Worm (Caenorhabditis elegans) whole organism, L2 larva: ENCODE data around the gene R10E11.6.

Experiments used
- C34F6.9 ChIP-seq: fragments of 150-350 bp; optimal IDR thresholded peaks from 2 replicates; lab custom pipeline; 2014; ENCODE audit warnings: missing biosample characterization, missing genetic modification characterization
- F13H6.1 ChIP-seq: sonication (generic microtip); optimal IDR thresholded peaks from 2 replicates; lab custom pipeline; 2016; ENCODE audit warnings: missing genetic modification characterization, missing compliant biosample characterization
- R02D3.7 ChIP-seq: fragments of 150-350 bp; optimal IDR thresholded peaks from 2 replicates; lab custom pipeline; 2014; ENCODE audit warnings: missing biosample characterization, missing genetic modification characterization
- Y55F3AM.14 ChIP-seq: fragments of 200-800 bp; sonication (Bioruptor generic); optimal IDR thresholded peaks from 2 replicates; lab custom pipeline; 2018; ENCODE audit warnings: mild to moderate bottlenecking, missing genetic modification characterization, missing compliant biosample characterization
- ZK546.5 ChIP-seq: sonication (generic microtip); optimal IDR thresholded peaks from 2 replicates; lab custom pipeline; 2017; ENCODE audit warnings: missing biosample characterization, missing genetic modification characterization
- alr-1 ChIP-seq: fragments of 150-350 bp; optimal IDR thresholded peaks from 2 replicates; lab custom pipeline; 2014; ENCODE audit warnings: missing biosample characterization, missing genetic modification characterization
- aly-2 ChIP-seq: fragments of 150-350 bp; optimal IDR thresholded peaks from 2 replicates; lab custom pipeline; 2014; ENCODE audit warnings: missing biosample characterization, missing genetic modification characterization
- ama-1 ChIP-seq: fragments of 150-350 bp; optimal IDR thresholded peaks from 2 replicates; lab custom pipeline; 2018; ENCODE audit warnings: inconsistent platforms
- blmp-1 ChIP-seq: sonication (generic microtip); optimal IDR thresholded peaks from 2 replicates; lab custom pipeline; 2017; ENCODE audit warnings: missing genetic modification characterization, mild to moderate bottlenecking, missing compliant biosample characterization, antibody characterized with exemption, moderate library complexity; ENCODE audit not compliant: insufficient read depth
- ceh-16 ChIP-seq: fragments of 150-350 bp; optimal IDR thresholded peaks from 2 replicates; lab custom pipeline; 2014; ENCODE audit warnings: missing biosample characterization, missing genetic modification characterization
- ceh-82 ChIP-seq: fragments of 150-350 bp; optimal IDR thresholded peaks from 2 replicates; lab custom pipeline; 2014; ENCODE audit warnings: missing biosample characterization, missing genetic modification characterization
- crh-2 ChIP-seq: sonication (generic microtip); optimal IDR thresholded peaks from 2 replicates; lab custom pipeline; 2017; ENCODE audit warnings: missing biosample characterization, missing genetic modification characterization
- egl-27 ChIP-seq: sonication (generic microtip); optimal IDR thresholded peaks from 3 replicates; lab custom pipeline; 2017; ENCODE audit warnings: missing biosample characterization, missing genetic modification reagents, missing genetic modification characterization
- elt-1 ChIP-seq: fragments of 150-350 bp; optimal IDR thresholded peaks from 2 replicates; lab custom pipeline; 2014; ENCODE audit warnings: missing biosample characterization, missing genetic modification characterization
- elt-3 ChIP-seq: sonication (generic microtip); optimal IDR thresholded peaks from 2 replicates; lab custom pipeline; 2017; ENCODE audit warnings: missing biosample characterization, missing genetic modification characterization
- fos-1 ChIP-seq: fragments of 150-350 bp; optimal IDR thresholded peaks from 2 replicates; lab custom pipeline; 2014; ENCODE audit warnings: missing biosample characterization, missing genetic modification characterization
- gmeb-1 ChIP-seq: fragments of 150-350 bp; optimal IDR thresholded peaks from 2 replicates; lab custom pipeline; 2014; ENCODE audit warnings: missing biosample characterization, missing genetic modification characterization
- lin-11 ChIP-seq: fragments of 150-350 bp; sonication (generic microtip); optimal IDR thresholded peaks from 2 replicates; lab custom pipeline; 2014; ENCODE audit warnings: missing biosample characterization, missing genetic modification characterization, inconsistent platforms, mixed read lengths
- lin-13 ChIP-seq: fragments of 150-350 bp; optimal IDR thresholded peaks from 2 replicates; lab custom pipeline; 2014; ENCODE audit warnings: missing biosample characterization, missing genetic modification reagents, missing genetic modification characterization
- lin-39 ChIP-seq: fragments of 150-350 bp; optimal IDR thresholded peaks from 2 replicates; lab custom pipeline; 2014; ENCODE audit warnings: missing biosample characterization, missing genetic modification reagents, missing genetic modification characterization
- lsy-2 ChIP-seq, 2 experiments: fragments of 150-350 bp in 1 of 2; sonication (generic microtip) in 1 of 2; optimal IDR thresholded peaks; 2 replicates each; lab custom pipeline; 2014 to 2017; ENCODE audit warnings: missing biosample characterization in 2 of 2, missing genetic modification characterization in 2 of 2
- mab-5 ChIP-seq: fragments of 150-350 bp; optimal IDR thresholded peaks from 2 replicates; lab custom pipeline; 2014; ENCODE audit warnings: missing biosample characterization, missing genetic modification characterization
- mbf-1 ChIP-seq: sonication (generic microtip); optimal IDR thresholded peaks from 2 replicates; lab custom pipeline; 2017; ENCODE audit warnings: missing biosample characterization, missing genetic modification characterization
- mdl-1 ChIP-seq, 2 experiments: fragments of 150-350 bp in 1 of 2; sonication (generic microtip) in 1 of 2; optimal IDR thresholded peaks; 2 replicates each; lab custom pipeline; 2017; ENCODE audit warnings: missing biosample characterization in 2 of 2, missing genetic modification characterization in 2 of 2
- nhr-10 ChIP-seq: sonication (generic microtip); optimal IDR thresholded peaks from 2 replicates; lab custom pipeline; 2017; ENCODE audit warnings: missing biosample characterization, missing genetic modification characterization
- nhr-11 ChIP-seq: fragments of 150-350 bp; optimal IDR thresholded peaks from 2 replicates; lab custom pipeline; 2014; ENCODE audit warnings: missing biosample characterization, missing genetic modification characterization
- nhr-12 ChIP-seq: fragments of 150-350 bp; optimal IDR thresholded peaks from 2 replicates; lab custom pipeline; 2014; ENCODE audit warnings: missing biosample characterization, missing genetic modification characterization
- nhr-129 ChIP-seq: fragments of 150-350 bp; optimal IDR thresholded peaks from 2 replicates; lab custom pipeline; 2014; ENCODE audit warnings: missing biosample characterization, missing genetic modification characterization
- nhr-21 ChIP-seq: fragments of 150-350 bp; optimal IDR thresholded peaks from 2 replicates; lab custom pipeline; 2014; ENCODE audit warnings: missing biosample characterization, missing genetic modification characterization
- nhr-23 ChIP-seq: fragments of 150-350 bp; optimal IDR thresholded peaks from 2 replicates; lab custom pipeline; 2014; ENCODE audit warnings: missing biosample characterization, missing genetic modification reagents, missing genetic modification characterization
- nhr-237 ChIP-seq: fragments of 150-350 bp; optimal IDR thresholded peaks from 2 replicates; lab custom pipeline; 2014; ENCODE audit warnings: missing biosample characterization, missing genetic modification characterization
- nhr-25 ChIP-seq: fragments of 150-350 bp; sonication (generic microtip); optimal IDR thresholded peaks from 3 replicates; lab custom pipeline; 2014; ENCODE audit warnings: missing biosample characterization, missing genetic modification characterization
- nhr-77 ChIP-seq: fragments of 150-350 bp; optimal IDR thresholded peaks from 2 replicates; lab custom pipeline; 2014; ENCODE audit warnings: missing biosample characterization, missing genetic modification characterization
- peb-1 ChIP-seq: fragments of 150-350 bp; optimal IDR thresholded peaks from 2 replicates; lab custom pipeline; 2014; ENCODE audit warnings: missing biosample characterization, missing genetic modification characterization
- sem-4 ChIP-seq: fragments of 150-350 bp; optimal IDR thresholded peaks from 2 replicates; lab custom pipeline; 2014; ENCODE audit warnings: missing biosample characterization, missing genetic modification reagents, missing genetic modification characterization
- skn-1 ChIP-seq: sonication (generic microtip); optimal IDR thresholded peaks from 2 replicates; lab custom pipeline; 2017; ENCODE audit warnings: missing biosample characterization, missing genetic modification characterization
- sma-3 ChIP-seq: sonication (generic microtip); optimal IDR thresholded peaks from 2 replicates; lab custom pipeline; 2016; ENCODE audit warnings: missing genetic modification reagents, missing genetic modification characterization, missing compliant biosample characterization
- sma-9 ChIP-seq, 2 experiments: fragments of 150-350 bp in 1 of 2; sonication (generic microtip) in 1 of 2; optimal IDR thresholded peaks; 2 replicates each; lab custom pipeline; 2014 to 2016; ENCODE audit warnings: missing genetic modification characterization in 2 of 2, mild to moderate bottlenecking in 1 of 2, missing biosample characterization in 1 of 2, missing compliant biosample characterization in 1 of 2, missing genetic modification reagents in 1 of 2, moderate library complexity in 1 of 2
- snpc-4 ChIP-seq: fragments of 150-350 bp; optimal IDR thresholded peaks from 2 replicates; lab custom pipeline; 2014; ENCODE audit warnings: missing biosample characterization, missing genetic modification characterization
- unc-39 ChIP-seq: fragments of 150-350 bp; optimal IDR thresholded peaks from 2 replicates; lab custom pipeline; 2014; ENCODE audit warnings: missing biosample characterization, missing genetic modification characterization
- unc-55 ChIP-seq: fragments of 150-350 bp; sonication (generic microtip); optimal IDR thresholded peaks from 3 replicates; lab custom pipeline; 2014; ENCODE audit warnings: missing biosample characterization, missing genetic modification reagents, missing genetic modification characterization
- unc-62 ChIP-seq: fragments of 150-350 bp; optimal IDR thresholded peaks from 2 replicates; lab custom pipeline; 2014; ENCODE audit warnings: missing biosample characterization, missing genetic modification reagents, missing genetic modification characterization
- zag-1 ChIP-seq: fragments of 150-350 bp; optimal IDR thresholded peaks from 2 replicates; lab custom pipeline; 2014; ENCODE audit warnings: missing biosample characterization, missing genetic modification characterization
- ztf-1 ChIP-seq: fragments of 200-800 bp; sonication (Bioruptor generic); conservative IDR thresholded peaks from 2 replicates; pipeline ENCODE4 v1.3.6; 2022; ENCODE audit warnings: missing genetic modification characterization, missing compliant biosample characterization
- ztf-11 ChIP-seq: sonication (generic microtip); optimal IDR thresholded peaks from 2 replicates; lab custom pipeline; 2017; ENCODE audit warnings: missing biosample characterization, missing genetic modification characterization
- ztf-4 ChIP-seq: fragments of 150-350 bp; optimal IDR thresholded peaks from 2 replicates; lab custom pipeline; 2014; ENCODE audit warnings: missing biosample characterization, missing genetic modification characterization

The R10E11.6 gene

DNA sequence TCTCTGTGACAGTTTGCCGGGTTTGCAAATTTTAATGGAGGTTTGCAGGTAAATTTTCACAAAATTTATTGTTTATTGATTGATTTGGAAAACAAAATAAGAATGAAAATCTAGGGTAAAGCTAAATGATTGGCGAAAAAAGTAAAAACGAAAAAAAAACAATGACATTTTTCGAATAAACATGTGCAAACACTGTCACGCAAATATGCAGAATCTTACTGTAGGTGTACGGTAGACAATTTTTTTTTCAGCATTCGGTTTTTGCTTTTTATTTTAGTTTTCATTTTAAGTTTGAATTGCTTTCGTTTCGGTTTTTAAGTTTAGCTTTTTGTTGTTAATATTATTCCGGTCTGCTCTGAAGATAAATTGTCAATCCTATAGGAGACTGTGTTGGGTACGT lies 35.1 kb downstream of the R10E11.6 start:
- no peak for TF ChIP-seq skn-1 (tag; lab: Kevin White, UChicago)
- TF ChIP-seq mab-5 (tag; lab: Kevin White, UChicago): no peak
- no peak for TF ChIP-seq lin-13
- peak in 1 of 2 experiments; percentile 70 for TF ChIP-seq lsy-2 (tag; optimal IDR thresholded peaks at IDR 0.05; lab: Kevin White, UChicago)
- no peak for TF ChIP-seq nhr-12 (tag; lab: Kevin White, UChicago)
- TF ChIP-seq nhr-11 (tag; lab: Kevin White, UChicago): no peak
- no peak for TF ChIP-seq fos-1 (tag; lab: Kevin White, UChicago)
- no peak for TF ChIP-seq ztf-11 (tag; lab: Kevin White, UChicago)
- no peak for TF ChIP-seq nhr-129 (tag; lab: Kevin White, UChicago)

DNA sequence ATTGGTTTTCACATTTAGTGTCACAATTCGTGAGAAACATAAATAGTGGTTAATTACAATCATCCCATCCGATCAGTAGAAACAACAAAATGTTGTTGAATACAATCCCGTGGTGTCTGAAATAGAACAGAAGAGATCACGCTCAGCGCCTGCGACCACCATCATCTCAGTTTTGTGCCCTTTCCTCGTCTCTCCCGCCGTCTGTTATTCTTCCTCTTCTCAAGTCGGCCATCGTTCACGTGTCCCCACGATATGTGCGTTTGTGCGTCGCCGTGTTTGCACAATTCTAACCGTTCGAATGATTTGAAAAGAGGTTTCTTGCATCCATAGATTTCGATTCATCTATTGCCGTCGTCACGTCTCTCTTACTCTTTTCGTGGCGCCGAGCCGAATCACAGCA lies 36.0 kb downstream of the R10E11.6 start, which contains the start of gene panl-3:
Gene panl-3 (plus strand): TSS at position 294 of the 400 bp plus-strand sequence.
- TF ChIP-seq zag-1 (tag; lab: Kevin White, UChicago) (no peak), nhr-10 (tag; lab: Kevin White, UChicago) (no peak), fos-1 (tag; lab: Kevin White, UChicago) (peak; percentile 12), unc-55 (GFP tag; lab: Kevin White, UChicago) (peak; percentile 56), lin-11 (tag; lab: Kevin White, UChicago) (peak; percentile 41), nhr-237 (no peak), nhr-25 (tag; lab: Kevin White, UChicago) (peak; percentile 67), unc-39 (no peak), nhr-77 (tag; lab: Kevin White, UChicago) (no peak), alr-1 (tag; lab: Kevin White, UChicago) (no peak), snpc-4 (tag; lab: Kevin White, UChicago) (no peak), ztf-4 (peak; percentile 0), gmeb-1 (tag; lab: Kevin White, UChicago) (peak; percentile 65), lin-39 (tag; lab: Kevin White, UChicago) (no peak), ztf-11 (tag; lab: Kevin White, UChicago) (no peak), F13H6.1 (tag; lab: Kevin White, UChicago) (peak; percentile 55), nhr-23 (tag; lab: Kevin White, UChicago) (no peak), mdl-1 (tag; optimal IDR thresholded peaks at IDR 0.05; lab: Kevin White, UChicago) (peak in 1 of 2 experiments; percentile 79), C34F6.9 (tag; lab: Kevin White, UChicago) (peak; percentile 82), sem-4 (tag; lab: Kevin White, UChicago) (peak; percentile 71), ama-1 (lab: Kevin White, UChicago) (no peak), sma-3 (peak; percentile 72), elt-3 (no peak), mbf-1 (tag; lab: Kevin White, UChicago) (no peak), blmp-1 (tag; lab: Kevin White, UChicago) (peak; percentile 4), mab-5 (tag; lab: Kevin White, UChicago) (no peak), nhr-12 (tag; lab: Kevin White, UChicago) (no peak), ceh-16 (tag; lab: Kevin White, UChicago) (no peak), ZK546.5 (tag; lab: Kevin White, UChicago) (no peak), sma-9 (GFP tag; optimal IDR thresholded peaks at IDR 0.05; lab: Kevin White, UChicago) (peak; percentile 42), sma-9 (tag; optimal IDR thresholded peaks at IDR 0.05; lab: Kevin White, UChicago) (no peak), aly-2 (tag; lab: Kevin White, UChicago) (no peak), unc-62 (GFP tag; lab: Kevin White, UChicago) (no peak), crh-2 (peak; percentile 53), elt-1 (tag; lab: Kevin White, UChicago) (no peak), lin-13 (peak; percentile 51), peb-1 (no peak), nhr-21 (peak; percentile 48), Y55F3AM.14 (GFP tag; lab: Kevin White, UChicago) (no peak), ceh-82 (tag; lab: Kevin White, UChicago) (no peak), nhr-129 (tag; lab: Kevin White, UChicago) (peak; percentile 91), R02D3.7 (tag; lab: Kevin White, UChicago) (no peak), ztf-1 (GFP tag; lab: Robert Waterston, UW) (no peak), egl-27 (tag; lab: Kevin White, UChicago) (no peak), lsy-2 (tag; optimal IDR thresholded peaks at IDR 0.05; lab: Kevin White, UChicago) (peak; percentile 42 to 75), nhr-11 (tag; lab: Kevin White, UChicago) (no peak)
